Worm (Caenorhabditis elegans): Measurements from ENCODE around the gene ketn-1.

Gene ketn-1

DNA sequence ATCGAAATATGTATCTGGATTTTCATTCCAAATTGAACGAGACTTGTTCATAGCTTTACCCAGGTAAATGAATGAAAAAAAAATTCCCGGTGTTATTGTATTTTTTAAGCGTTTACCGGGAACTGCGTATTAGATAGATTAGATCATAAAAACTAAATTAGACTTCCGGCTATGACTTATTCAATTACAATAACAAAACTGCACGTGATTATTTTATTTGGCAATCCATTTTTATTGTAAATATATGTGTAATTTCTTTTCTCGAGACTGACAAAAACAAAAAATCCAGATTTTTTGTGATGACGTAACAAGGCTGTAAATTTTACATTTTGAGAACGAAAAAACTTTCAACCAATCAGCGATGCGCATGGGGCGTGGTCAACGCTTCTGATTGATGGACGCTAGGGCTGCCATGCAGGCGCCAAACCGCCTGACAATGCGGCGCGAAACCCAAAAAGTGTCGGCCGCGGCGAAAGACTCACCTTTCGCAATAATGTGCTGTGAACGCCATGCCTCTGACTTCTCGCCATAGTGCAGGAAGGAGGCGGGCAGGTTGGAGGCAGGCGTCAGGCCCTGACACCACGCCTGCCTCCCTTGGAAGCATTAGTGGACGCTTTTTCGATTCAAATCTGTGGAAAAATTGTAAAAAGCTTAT is 14.1 kb upstream of the ketn-1 start, which contains the start of gene srh-36:
srh-36 (minus strand) TSS at position 51 of the 655 bp plus-strand sequence.
- TF ChIP-seq nhr-25 (tag; optimal IDR thresholded peaks at IDR 0.05) (no peak), nfya-1 (tag; optimal IDR thresholded peaks at IDR 0.05; ENCODE audit: insufficient read depth) (peak; percentile 46), egl-5 (tag; optimal IDR thresholded peaks at IDR 0.05) (no peak)

DNA sequence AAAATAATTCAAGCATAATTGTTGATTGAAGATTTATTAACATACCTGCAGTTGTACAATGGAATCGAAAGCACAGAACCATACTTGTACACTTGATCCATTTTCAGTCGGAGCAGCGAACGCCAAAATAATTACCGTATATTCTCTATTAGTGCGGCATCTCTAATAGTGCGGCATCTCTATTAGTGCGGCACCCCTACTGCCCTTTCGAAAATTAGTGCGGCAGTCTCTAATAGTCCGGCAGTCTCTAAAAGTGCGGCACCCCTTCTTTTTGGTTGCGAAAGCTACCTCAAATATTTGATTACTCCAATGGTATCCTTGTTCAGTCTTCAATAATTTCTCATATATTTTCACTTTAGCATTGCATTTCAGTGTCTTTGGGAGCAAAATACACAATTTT is 10.5 kb upstream of the ketn-1 start, which contains the start of gene srt-34:
srt-34 (minus strand) TSS at position 101 of the 400 bp plus-strand sequence.
- TF ChIP-seq hmg-11 (tag; optimal IDR thresholded peaks at IDR 0.05): no peak

ce11 chrV:2815956-2816355 is 8.3 kb upstream of the ketn-1 start, which contains the start of gene F54E2.5:
Gene F54E2.5, minus strand, starts transcription at chrV:2816056.
- no peak for TF ChIP-seq R02D3.7 (tag; optimal IDR thresholded peaks at IDR 0.05)
- no peak for TF ChIP-seq nhr-76 (tag; optimal IDR thresholded peaks at IDR 0.05)
- TF ChIP-seq ama-1 (optimal IDR thresholded peaks at IDR 0.05): no peak
- no peak for TF ChIP-seq nhr-28 (tag; optimal IDR thresholded peaks at IDR 0.05)
- TF ChIP-seq ztf-4 (tag; optimal IDR thresholded peaks at IDR 0.05): no peak
- TF ChIP-seq unc-62 (GFP tag; optimal IDR thresholded peaks at IDR 0.05): no peak
- TF ChIP-seq nhr-23 (tag; optimal IDR thresholded peaks at IDR 0.05): no peak
- no peak for TF ChIP-seq ceh-28 (tag; optimal IDR thresholded peaks at IDR 0.05)
- no peak for TF ChIP-seq nhr-12 (tag; optimal IDR thresholded peaks at IDR 0.05)
- no peak for TF ChIP-seq aly-2 (tag; optimal IDR thresholded peaks at IDR 0.05)
- TF ChIP-seq lin-39 (tag; optimal IDR thresholded peaks at IDR 0.05): no peak
- TF ChIP-seq daf-12 (tag; optimal IDR thresholded peaks at IDR 0.05): no peak
- TF ChIP-seq ceh-16 (tag; optimal IDR thresholded peaks at IDR 0.05): no peak
- TF ChIP-seq nhr-11 (tag; optimal IDR thresholded peaks at IDR 0.05): no peak
- no peak for TF ChIP-seq fkh-10 (GFP tag; optimal IDR thresholded peaks at IDR 0.05)

- no peak for TF ChIP-seq lin-15B (tag; optimal IDR thresholded peaks at IDR 0.05)
- no peak for TF ChIP-seq mml-1 (tag; optimal IDR thresholded peaks at IDR 0.05)
- no peak for TF ChIP-seq nhr-237 (tag; optimal IDR thresholded peaks at IDR 0.05)
- no peak for TF ChIP-seq unc-39 (tag; optimal IDR thresholded peaks at IDR 0.05)
- no peak for TF ChIP-seq nhr-28 (tag; optimal IDR thresholded peaks at IDR 0.05)
- no peak for TF ChIP-seq sea-2 (GFP tag; optimal IDR thresholded peaks at IDR 0.05)
- no peak for TF ChIP-seq elt-3 (tag; optimal IDR thresholded peaks at IDR 0.05)
- TF ChIP-seq egl-27 (tag; optimal IDR thresholded peaks at IDR 0.05): no peak
- TF ChIP-seq lsy-12 (tag; optimal IDR thresholded peaks at IDR 0.05): no peak
- TF ChIP-seq nhr-23 (tag; optimal IDR thresholded peaks at IDR 0.05): no peak
- TF ChIP-seq zag-1 (tag; optimal IDR thresholded peaks at IDR 0.05): no peak
Observed at ce11 chrV:2813856-2814255, 6.2 kb upstream of the ketn-1 start, which contains the start of gene F54E2.9. Gene F54E2.9, minus strand, starts transcription at chrV:2813987.

- no peak for TF ChIP-seq aly-2 (tag; optimal IDR thresholded peaks at IDR 0.05)
- TF ChIP-seq elt-2 (tag; optimal IDR thresholded peaks at IDR 0.05): peak; percentile 95
- TF ChIP-seq snpc-4 (tag; optimal IDR thresholded peaks at IDR 0.05): no peak
- TF ChIP-seq pqm-1 (tag; optimal IDR thresholded peaks at IDR 0.05): peak; percentile 94
- no peak for TF ChIP-seq skn-1 (tag; optimal IDR thresholded peaks at IDR 0.05)
- TF ChIP-seq fos-1 (tag; optimal IDR thresholded peaks at IDR 0.05): peak; percentile 64
- no peak for TF ChIP-seq ceh-28 (tag; optimal IDR thresholded peaks at IDR 0.05)
- TF ChIP-seq elt-3 (tag; optimal IDR thresholded peaks at IDR 0.05): no peak
- no peak for TF ChIP-seq nfya-1 (tag; optimal IDR thresholded peaks at IDR 0.05; ENCODE audit: insufficient read depth)
Observed at ce11 chrV:2810164-2810563, 2.5 kb upstream of the ketn-1 start, which contains the start of gene F54E2.1. Gene F54E2.1, plus strand, starts transcription at chrV:2810398.

ce11 chrV:2809443-2809842 is 1.8 kb upstream of the ketn-1 start:
- TF ChIP-seq sea-2 (GFP tag; optimal IDR thresholded peaks at IDR 0.05) (no peak), nhr-67 (tag; optimal IDR thresholded peaks at IDR 0.05) (no peak), mdl-1 (tag; optimal IDR thresholded peaks at IDR 0.05) (no peak), skn-1 (tag; optimal IDR thresholded peaks at IDR 0.05) (no peak), lsy-12 (tag; optimal IDR thresholded peaks at IDR 0.05) (no peak), nhr-25 (tag; optimal IDR thresholded peaks at IDR 0.05) (no peak), zag-1 (tag; optimal IDR thresholded peaks at IDR 0.05) (no peak), lin-39 (tag; optimal IDR thresholded peaks at IDR 0.05) (no peak), nhr-237 (tag; optimal IDR thresholded peaks at IDR 0.05) (no peak), nhr-43 (tag; optimal IDR thresholded peaks at IDR 0.05; ENCODE audit: poor library complexity, severe bottlenecking) (no peak), elt-3 (tag; optimal IDR thresholded peaks at IDR 0.05) (no peak), eor-1 (tag; optimal IDR thresholded peaks at IDR 0.05) (no peak), ceh-16 (tag; optimal IDR thresholded peaks at IDR 0.05) (no peak), jun-1 (tag; optimal IDR thresholded peaks at IDR 0.05) (no peak)
